Fruit fly (Drosophila melanogaster) whole organism, adult: ENCODE results near the gene Ptp61F.
A peak's percentile ranks its signal among the peaks of the same experiment; 100 is the strongest.

ENCODE experiments used
- CG11617 ChIP-seq: fragments of 200-800 bp; sonication (Bioruptor generic); optimal IDR thresholded peaks from 2 replicates; lab custom pipeline; 2017; ENCODE audit warnings: mild to moderate bottlenecking, missing biosample characterization, missing genetic modification reagents, missing genetic modification characterization
- CG12768 ChIP-seq: fragments of 200-800 bp; sonication (Bioruptor generic); optimal IDR thresholded peaks from 2 replicates; lab custom pipeline; 2017; ENCODE audit warnings: missing biosample characterization, missing genetic modification characterization, mild to moderate bottlenecking, moderate library complexity, missing genetic modification reagents
- CG14711 ChIP-seq: fragments of 200-800 bp; sonication (Bioruptor generic); optimal IDR thresholded peaks from 2 replicates; lab custom pipeline; 2018; ENCODE audit warnings: missing biosample characterization, mild to moderate bottlenecking, missing genetic modification characterization, moderate library complexity
- CG1620 ChIP-seq: fragments of 200-800 bp; sonication (Bioruptor generic); optimal IDR thresholded peaks from 2 replicates; lab custom pipeline; 2016; ENCODE audit warnings: missing biosample characterization, missing genetic modification characterization
- CG33017 ChIP-seq: fragments of 200-800 bp; sonication (Bioruptor generic); optimal IDR thresholded peaks from 2 replicates; lab custom pipeline; 2018; ENCODE audit warnings: missing biosample characterization, mild to moderate bottlenecking, missing genetic modification characterization, moderate library complexity
- CG5204 ChIP-seq: fragments of 200-800 bp; sonication (Bioruptor generic); optimal IDR thresholded peaks from 2 replicates; lab custom pipeline; 2016; ENCODE audit warnings: missing biosample characterization, missing genetic modification characterization
- CG7045 ChIP-seq: fragments of 200-800 bp; sonication (Bioruptor generic); optimal IDR thresholded peaks from 2 replicates; lab custom pipeline; 2017; ENCODE audit warnings: missing biosample characterization, mild to moderate bottlenecking, missing genetic modification characterization
- CG7101 ChIP-seq: fragments of 200-800 bp; sonication (Bioruptor generic); optimal IDR thresholded peaks from 2 replicates; lab custom pipeline; 2018; ENCODE audit warnings: missing biosample characterization, mild to moderate bottlenecking, missing genetic modification characterization, moderate library complexity
- Clk ChIP-seq: fragments of 200-800 bp; sonication (Bioruptor generic); optimal IDR thresholded peaks from 2 replicates; lab custom pipeline; 2017; ENCODE audit warnings: missing biosample characterization, missing genetic modification characterization
- Crg-1 ChIP-seq: fragments of 200-800 bp; sonication (Bioruptor generic); optimal IDR thresholded peaks from 2 replicates; lab custom pipeline; 2016; ENCODE audit warnings: missing biosample characterization, missing genetic modification characterization
- Hr96 ChIP-seq: fragments of 200-800 bp; sonication (Bioruptor generic); optimal IDR thresholded peaks from 2 replicates; lab custom pipeline; 2016; ENCODE audit warnings: missing biosample characterization, missing genetic modification characterization
- Mnt ChIP-seq: fragments of 200-800 bp; sonication (Bioruptor generic); optimal IDR thresholded peaks from 2 replicates; lab custom pipeline; 2016; ENCODE audit warnings: missing biosample characterization, mild to moderate bottlenecking, missing genetic modification characterization
- bab1 ChIP-seq: fragments of 200-800 bp; sonication (Bioruptor generic); optimal IDR thresholded peaks from 3 replicates; lab custom pipeline; 2019; ENCODE audit warnings: missing biosample characterization, mild to moderate bottlenecking, missing genetic modification characterization, moderate library complexity
- cic ChIP-seq: fragments of 200-800 bp; sonication (Bioruptor generic); optimal IDR thresholded peaks from 2 replicates; lab custom pipeline; 2017; ENCODE audit warnings: missing biosample characterization, mild to moderate bottlenecking, missing genetic modification characterization, moderate library complexity
- cnc ChIP-seq, 2 experiments: fragments of >200 bp; optimal IDR thresholded peaks; 2 replicates each; lab custom pipeline; 2017
- kay ChIP-seq: fragments of 200-800 bp; sonication (Bioruptor generic); peaks from one replicate; lab custom pipeline; 2016; ENCODE audit warnings: missing biosample characterization, missing genetic modification characterization, borderline replicate concordance
- ovo ChIP-seq: fragments of 200-800 bp; sonication (Bioruptor generic); optimal IDR thresholded peaks from 2 replicates; lab custom pipeline; 2016; ENCODE audit warnings: missing biosample characterization, missing genetic modification characterization
- pad ChIP-seq: fragments of 200-800 bp; sonication (Bioruptor generic); optimal IDR thresholded peaks from 3 replicates; lab custom pipeline; 2017; ENCODE audit warnings: missing biosample characterization, missing genetic modification characterization, mild to moderate bottlenecking, moderate library complexity, missing genetic modification reagents
- tj ChIP-seq: fragments of 200-800 bp; sonication (Bioruptor generic); optimal IDR thresholded peaks from 3 replicates; lab custom pipeline; 2017; ENCODE audit warnings: missing biosample characterization, mild to moderate bottlenecking, missing genetic modification characterization, moderate library complexity
- toe ChIP-seq: fragments of 200-800 bp; sonication (Bioruptor generic); optimal IDR thresholded peaks from 2 replicates; lab custom pipeline; 2016; ENCODE audit warnings: missing biosample characterization, missing genetic modification characterization

Gene Ptp61F

dm6 chr3L:1370099-1370678 lies 104.9 kb downstream of the Ptp61F start, which contains the start of gene ru:
Gene ru (plus strand): TSS chr3L:1370628.
- TF ChIP-seq Mnt (GFP tag; lab: Kevin White, UChicago) (no peak), tj (GFP tag; lab: Kevin White, UChicago) (no peak), Hr96 (GFP tag; lab: Kevin White, UChicago) (no peak), CG12768 (GFP tag; lab: Kevin White, UChicago) (no peak), CG7045 (GFP tag; lab: Kevin White, UChicago) (no peak)

dm6 chr3L:1368201-1368617 lies 106.8 kb downstream of the Ptp61F start:
- TF ChIP-seq tj (GFP tag; lab: Kevin White, UChicago) (no peak), CG12768 (GFP tag; lab: Kevin White, UChicago) (no peak), CG14711 (tag; lab: Kevin White, UChicago) (no peak), toe (GFP tag; lab: Kevin White, UChicago) (no peak), pad (GFP tag; lab: Kevin White, UChicago) (peak; percentile 63), Mnt (GFP tag; lab: Kevin White, UChicago) (no peak), CG5204 (GFP tag; lab: Kevin White, UChicago) (no peak), CG11617 (no peak), CG33017 (tag; lab: Kevin White, UChicago) (no peak)

- peak; percentile 6 for TF ChIP-seq cic
- no peak for TF ChIP-seq CG14711 (tag; lab: Kevin White, UChicago)
- no peak for TF ChIP-seq pad (GFP tag; lab: Kevin White, UChicago)
- TF ChIP-seq CG1620, result no peak
- no peak for TF ChIP-seq cnc (optimal IDR thresholded peaks at IDR 0.05; lab: Kevin White, UChicago)
Observed at dm6 chr3L:1366879-1367650, 108.0 kb downstream of the Ptp61F start.

dm6 chr3L:1364368-1364767 lies 110.7 kb downstream of the Ptp61F start:
- TF ChIP-seq cnc (optimal IDR thresholded peaks at IDR 0.05; lab: Kevin White, UChicago) (no peak), CG14711 (tag; lab: Kevin White, UChicago) (no peak), kay (GFP tag; lab: Kevin White, UChicago) (no peak), CG12768 (GFP tag; lab: Kevin White, UChicago) (no peak), Mnt (GFP tag; lab: Kevin White, UChicago) (no peak), tj (GFP tag; lab: Kevin White, UChicago) (no peak), CG7045 (GFP tag; lab: Kevin White, UChicago) (no peak), CG1620 (no peak), CG7101 (tag; lab: Kevin White, UChicago) (no peak), Crg-1 (GFP tag; lab: Kevin White, UChicago) (no peak), CG5204 (GFP tag; lab: Kevin White, UChicago) (no peak), toe (GFP tag; lab: Kevin White, UChicago) (no peak), bab1 (GFP tag; lab: Kevin White, UChicago) (no peak), Hr96 (GFP tag; lab: Kevin White, UChicago) (no peak), Clk (GFP tag; lab: Kevin White, UChicago) (no peak), CG11617 (no peak), pad (GFP tag; lab: Kevin White, UChicago) (no peak)

dm6 chr3L:1358338-1358737 lies 116.7 kb downstream of the Ptp61F start:
- TF ChIP-seq bab1 (GFP tag; lab: Kevin White, UChicago) (no peak), CG14711 (tag; lab: Kevin White, UChicago) (no peak), CG11617 (no peak), CG1620 (no peak), Clk (GFP tag; lab: Kevin White, UChicago) (no peak), cic (no peak), CG12768 (GFP tag; lab: Kevin White, UChicago) (no peak), CG7101 (tag; lab: Kevin White, UChicago) (no peak), CG7045 (GFP tag; lab: Kevin White, UChicago) (no peak), Hr96 (GFP tag; lab: Kevin White, UChicago) (no peak), CG5204 (GFP tag; lab: Kevin White, UChicago) (no peak), Mnt (GFP tag; lab: Kevin White, UChicago) (no peak), pad (GFP tag; lab: Kevin White, UChicago) (no peak), ovo (GFP tag; lab: Kevin White, UChicago) (no peak), CG33017 (tag; lab: Kevin White, UChicago) (no peak), Crg-1 (GFP tag; lab: Kevin White, UChicago) (no peak), cnc (optimal IDR thresholded peaks at IDR 0.05; lab: Kevin White, UChicago) (no peak), kay (GFP tag; lab: Kevin White, UChicago) (no peak)

dm6 chr3L:1354214-1354613 lies 120.8 kb downstream of the Ptp61F start:
- TF ChIP-seq tj (GFP tag; lab: Kevin White, UChicago), result no peak
- no peak for TF ChIP-seq kay (GFP tag; lab: Kevin White, UChicago)
- TF ChIP-seq CG7045 (GFP tag; lab: Kevin White, UChicago), result no peak
- TF ChIP-seq Crg-1 (GFP tag; lab: Kevin White, UChicago), result no peak
